Worm (Caenorhabditis elegans) whole organism, L3 larva: ENCODE results near the gene ZK470.4.

ENCODE experiments used
- R02D3.7 ChIP-seq: fragments of 150-350 bp; optimal IDR thresholded peaks from 2 replicates; lab custom pipeline; 2014; ENCODE audit warnings: missing biosample characterization, missing genetic modification characterization
- lin-39 ChIP-seq: fragments of 150-350 bp; optimal IDR thresholded peaks from 2 replicates; lab custom pipeline; 2018; ENCODE audit warnings: missing biosample characterization, missing genetic modification reagents, missing genetic modification characterization
- tbx-2 ChIP-seq: sonication (generic microtip); optimal IDR thresholded peaks from 2 replicates; lab custom pipeline; 2016; ENCODE audit warnings: mild to moderate bottlenecking, missing genetic modification characterization, missing compliant biosample characterization
- unc-39 ChIP-seq: sonication (generic microtip); optimal IDR thresholded peaks from 4 replicates; lab custom pipeline; 2017; ENCODE audit warnings: missing biosample characterization, missing genetic modification characterization

ce11 chrX:4120935-4121334 lies 18.6 kb downstream of the ZK470.4 start, which contains the start of gene F09F9.3:
- no peak for TF ChIP-seq R02D3.7 (tag; lab: Kevin White, UChicago)
- no peak for TF ChIP-seq tbx-2 (tag; lab: Kevin White, UChicago)
- TF ChIP-seq unc-39 (tag; lab: Kevin White, UChicago): no peak
- TF ChIP-seq lin-39 (tag; lab: Kevin White, UChicago): no peak
